Worm (Caenorhabditis elegans) whole organism, L1 larva: ENCODE data around the gene ZK994.6.
"Not testable (repeated sequence)": the region's sequence is repeated elsewhere in the genome, so short reads cannot be mapped to it uniquely, and the experiment has no call there.

Source experiments
- fkh-10 ChIP-seq: sonication (generic microtip); optimal IDR thresholded peaks from 2 replicates; lab custom pipeline; 2017; ENCODE audit warnings: missing biosample characterization, missing genetic modification reagents, missing genetic modification characterization
- snpc-4 ChIP-seq: fragments of 150-350 bp; optimal IDR thresholded peaks from 2 replicates; lab custom pipeline; 2014; ENCODE audit warnings: missing biosample characterization, missing genetic modification characterization

ce11 chrV:8533067-8533466, 25.8 kb upstream of the ZK994.6 start, which contains the start of the genes his-8 and his-7:
- not testable (repeated sequence) for TF ChIP-seq snpc-4 (tag; lab: Kevin White, UChicago); fkh-10 (GFP tag; lab: Kevin White, UChicago)
